Fruit fly (Drosophila melanogaster): Measurements from ENCODE around the gene CG10616.

Gene CG10616

DNA sequence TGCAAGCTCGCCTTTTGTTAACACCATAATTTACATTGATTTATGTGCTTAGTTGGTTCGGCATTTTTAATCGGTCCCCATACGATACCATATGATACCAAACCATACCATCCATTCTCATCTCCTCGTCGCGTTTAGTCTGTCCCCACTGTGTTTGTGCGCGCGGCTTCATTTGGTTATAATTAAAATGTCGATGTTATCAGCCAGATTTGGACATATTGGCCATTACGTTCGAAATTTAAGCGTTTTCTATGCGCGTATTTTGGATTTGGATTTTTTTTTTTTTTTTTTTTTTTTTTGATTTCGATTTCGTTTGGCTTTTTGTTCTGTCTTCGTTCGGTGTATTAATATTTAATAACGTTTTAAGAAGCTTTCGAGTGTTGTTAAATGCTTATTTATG, 9.6 kb upstream of the CG10616 start (continued):
- TF ChIP-seq CG15479 (GFP tag; optimal IDR thresholded peaks at IDR 0.05) (no peak), Blimp-1 (GFP tag; optimal IDR thresholded peaks at IDR 0.05) (peak; percentile 77), GATAe (GFP tag; conservative IDR thresholded peaks at IDR 0.05) (no peak), row (GFP tag; IDR thresholded peaks at IDR 0.05) (0 out of 3 replicates have a peak, but pooled peaks have one; percentile 23), kni (GFP tag; optimal IDR thresholded peaks at IDR 0.05) (peak; percentile 10), CG4424 (GFP tag; optimal IDR thresholded peaks at IDR 0.05) (no peak), Adf1 (GFP tag; IDR thresholded peaks at IDR 0.05) (no peak), CG13296 (GFP tag; optimal IDR thresholded peaks at IDR 0.05) (no peak), Sox102F (GFP tag; optimal IDR thresholded peaks at IDR 0.05) (no peak), Taf1 (GFP tag; IDR thresholded peaks at IDR 0.05) (no peak), sc (optimal IDR thresholded peaks at IDR 0.05) (no peak), sc (GFP tag; optimal IDR thresholded peaks at IDR 0.05) (no peak), dimm (GFP tag; IDR thresholded peaks at IDR 0.05) (no peak), CG13424 (tag; optimal IDR thresholded peaks at IDR 0.05) (no peak), sd (tag; optimal IDR thresholded peaks at IDR 0.05) (peak; percentile 16), odd (GFP tag; optimal IDR thresholded peaks at IDR 0.05) (no peak), Opbp (GFP tag; IDR thresholded peaks at IDR 0.05; ENCODE audit: partially characterized antibody) (no peak), CG2875 (GFP tag; optimal IDR thresholded peaks at IDR 0.05) (no peak), en (GFP tag; optimal IDR thresholded peaks at IDR 0.05) (no peak), grau (tag; optimal IDR thresholded peaks at IDR 0.05) (peak; percentile 80), CG6683 (GFP tag; optimal IDR thresholded peaks at IDR 0.05) (no peak), btn (GFP tag; optimal IDR thresholded peaks at IDR 0.05) (no peak), CG13775 (GFP tag; optimal IDR thresholded peaks at IDR 0.05) (no peak), CG18619 (GFP tag; optimal IDR thresholded peaks at IDR 0.05) (no peak), CoRest (tag; optimal IDR thresholded peaks at IDR 0.05) (no peak), tup (GFP tag; optimal IDR thresholded peaks at IDR 0.05) (no peak), CG10462 (GFP tag; optimal IDR thresholded peaks at IDR 0.05) (no peak), corto (GFP tag; optimal IDR thresholded peaks at IDR 0.05) (no peak), Dip2 (GFP tag; IDR thresholded peaks at IDR 0.05) (no peak), abd-A (tag; optimal IDR thresholded peaks at IDR 0.05) (peak; percentile 97), CG17359 (tag; optimal IDR thresholded peaks at IDR 0.05) (no peak), HLHmδ (GFP tag; optimal IDR thresholded peaks at IDR 0.05) (no peak), fru (optimal IDR thresholded peaks at IDR 0.05) (no peak), Gsc (GFP tag; IDR thresholded peaks at IDR 0.05) (no peak), CG14050 (GFP tag; IDR thresholded peaks at IDR 0.05) (no peak), oc (tag; optimal IDR thresholded peaks at IDR 0.05) (peak; percentile 76), ind (GFP tag; optimal IDR thresholded peaks at IDR 0.05) (no peak), CG7556 (GFP tag; optimal IDR thresholded peaks at IDR 0.05) (no peak), PHDP (tag; optimal IDR thresholded peaks at IDR 0.05) (no peak), CG15696 (tag; optimal IDR thresholded peaks at IDR 0.05) (no peak), CG14014 (GFP tag; IDR thresholded peaks at IDR 0.05) (no peak), CG12659 (GFP tag; optimal IDR thresholded peaks at IDR 0.05) (no peak)

- TF ChIP-seq Med (GFP tag) (peak; percentile 23), CG11093 (GFP tag; IDR thresholded peaks at IDR 0.05) (0 out of 3 replicates have a peak, but pooled peaks have one; percentile 13), Max (GFP tag; optimal IDR thresholded peaks at IDR 0.05) (no peak), Ets65A (GFP tag) (peak; percentile 81), Dbx (GFP tag; IDR thresholded peaks at IDR 0.05) (0 out of 3 replicates have a peak, but pooled peaks have one; percentile 21), CG32532 (GFP tag; IDR thresholded peaks at IDR 0.05) (no peak), CG8478 (optimal IDR thresholded peaks at IDR 0.05) (peak; percentile 71)
Measured at dm6 chr3L:12463580-12463979, 7.9 kb upstream of the CG10616 start.
